Fruit fly (Drosophila melanogaster) whole organism, larva: ENCODE results near the gene Bin1.

Experiments used
- noc ChIP-seq: fragments of 200-800 bp; sonication (Bioruptor generic); optimal IDR thresholded peaks from 3 replicates; lab custom pipeline; 2019; ENCODE audit warnings: missing biosample characterization, mild to moderate bottlenecking, missing genetic modification characterization, moderate library complexity

Bin1 gene

DNA sequence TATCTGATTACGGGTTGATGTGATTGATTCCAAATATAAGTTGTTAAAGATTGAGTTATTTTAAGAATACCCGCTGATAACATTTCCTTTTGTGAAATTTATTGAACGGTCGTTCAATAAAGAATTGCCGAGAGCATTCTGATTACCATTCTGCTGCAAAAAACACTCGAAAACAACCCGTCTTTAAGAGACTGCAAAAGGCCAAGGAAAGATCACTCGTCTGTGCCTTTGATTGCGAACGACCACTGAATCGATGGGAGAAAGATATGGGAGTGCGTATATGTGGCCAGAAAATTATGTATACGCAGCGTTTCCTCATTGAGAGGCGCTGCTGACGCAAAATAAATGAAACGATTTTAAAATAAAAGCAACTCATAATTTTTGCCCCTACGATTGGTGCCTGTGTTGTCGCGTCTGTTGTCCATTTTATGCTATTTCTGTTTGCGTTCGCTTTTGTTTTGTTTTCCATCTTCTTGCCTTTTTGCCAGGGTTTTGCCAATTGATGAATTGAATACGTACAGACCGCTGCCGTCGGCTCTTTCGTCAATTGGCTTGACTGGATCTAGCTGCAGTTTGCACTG, 909 bp upstream of the Bin1 start:
- TF ChIP-seq noc, result no peak

- no peak for TF ChIP-seq noc
Measured at dm6 chr3R:16187737-16188136, 1.6 kb downstream of the Bin1 start.

- TF ChIP-seq noc, result no peak
Measured at dm6 chr3R:16186791-16187681, 2.3 kb downstream of the Bin1 start, which contains the start of gene sra. sra (plus strand) TSS chr3R:16186999.

- no peak for TF ChIP-seq noc
Measured at dm6 chr3R:16182269-16182875, 7.0 kb downstream of the Bin1 start.

- TF ChIP-seq noc, result no peak
Measured at dm6 chr3R:16180476-16181070, 8.8 kb downstream of the Bin1 start, which contains the start of gene CG8927. CG8927 (plus strand) TSS chr3R:16181020.

DNA sequence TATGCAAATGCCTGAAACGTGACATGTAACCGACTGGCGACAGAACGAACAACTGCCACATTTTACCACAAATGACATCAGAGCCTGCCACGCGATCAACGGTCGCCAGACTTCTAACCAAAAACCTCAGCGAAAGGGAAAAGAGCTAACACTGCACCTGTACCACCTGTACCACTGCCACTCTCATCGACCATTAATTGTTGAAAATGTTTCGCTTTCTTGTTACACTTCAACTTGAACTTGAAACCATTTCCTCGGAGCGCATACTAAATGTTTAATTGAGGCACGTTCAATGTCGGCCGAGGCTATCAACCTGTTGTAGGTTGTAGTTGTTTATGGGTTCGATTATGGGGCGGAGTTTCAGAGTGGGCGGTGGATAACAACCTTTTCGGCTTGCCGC, 12.8 kb downstream of the Bin1 start:
- TF ChIP-seq noc, result no peak

DNA sequence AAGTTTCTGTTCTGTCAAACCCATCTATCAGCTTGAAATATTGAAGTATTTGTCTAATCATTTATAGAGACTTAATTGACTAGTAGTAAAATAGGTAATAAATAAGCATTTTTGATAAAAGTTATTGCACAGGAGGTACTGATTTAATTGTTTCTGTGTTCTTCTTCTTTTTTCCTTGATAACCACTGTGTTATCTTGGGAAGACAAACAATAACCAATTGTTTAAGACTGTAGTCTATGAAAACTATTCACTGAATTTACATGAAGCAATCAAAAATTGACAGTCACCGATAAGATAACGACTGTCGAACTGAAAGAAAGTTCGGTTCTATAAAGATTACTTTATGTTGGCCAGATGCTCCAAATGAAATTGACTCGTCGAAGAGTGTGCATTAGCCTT, 15.9 kb downstream of the Bin1 start:
- TF ChIP-seq noc, result peak; percentile 30

DNA sequence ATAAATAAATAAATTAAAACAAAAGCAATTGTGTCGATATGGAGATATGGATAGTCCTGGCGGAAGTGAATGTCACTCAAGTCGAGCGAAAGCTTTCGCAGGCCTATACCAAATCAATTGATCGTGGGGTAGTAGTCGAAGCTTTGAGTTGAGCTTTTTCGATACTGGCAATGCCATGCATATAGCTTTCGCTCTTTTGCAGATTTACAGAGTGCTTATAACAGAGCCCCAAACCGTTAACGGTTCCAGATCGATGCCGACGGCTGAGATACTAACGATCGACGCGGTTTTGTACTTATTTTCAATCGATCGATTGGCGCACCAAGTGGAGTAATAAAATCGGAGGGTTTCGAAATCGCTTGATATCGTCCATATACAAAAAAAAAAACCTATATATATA, 17.6 kb downstream of the Bin1 start, which contains the start of gene CG8925:
Gene CG8925 (plus strand): TSS at position 245 of the 400 bp plus-strand sequence.
- no peak for TF ChIP-seq noc

- no peak for TF ChIP-seq noc
Measured at dm6 chr3R:16168088-16168487, 21.3 kb downstream of the Bin1 start.

DNA sequence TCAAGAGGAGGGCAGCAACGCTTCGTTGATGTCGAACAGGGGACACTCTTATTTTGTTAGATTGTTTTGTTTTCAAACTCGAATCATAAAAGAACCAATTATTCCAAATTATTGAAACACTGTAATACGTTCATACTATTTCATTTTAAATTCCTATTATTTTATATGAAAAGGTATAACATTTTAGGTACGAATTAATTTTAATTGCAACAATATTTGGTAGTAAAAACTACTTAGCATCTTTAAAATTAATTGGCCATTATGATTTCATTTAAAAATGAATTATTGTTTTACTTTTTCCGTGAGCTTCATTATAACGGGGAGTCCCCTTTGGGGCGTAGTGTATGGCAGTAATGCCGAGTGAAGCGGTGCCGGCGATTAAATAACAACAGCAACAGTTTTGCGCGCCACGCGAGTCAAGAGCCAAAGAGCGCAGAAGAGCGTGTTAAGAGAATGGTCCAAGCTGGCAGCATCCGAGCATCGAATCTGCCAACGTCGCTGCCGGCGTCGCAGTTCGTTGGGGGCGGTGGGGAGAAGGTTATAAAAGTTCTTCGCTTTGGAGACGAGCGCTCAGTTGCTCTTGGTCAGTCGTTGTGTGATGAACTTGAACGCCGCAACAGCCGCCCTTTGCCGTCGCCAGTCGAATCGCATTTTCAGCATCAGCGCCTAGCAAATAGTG, 31.7 kb downstream of the Bin1 start:
- peak; percentile 50 for TF ChIP-seq noc

DNA sequence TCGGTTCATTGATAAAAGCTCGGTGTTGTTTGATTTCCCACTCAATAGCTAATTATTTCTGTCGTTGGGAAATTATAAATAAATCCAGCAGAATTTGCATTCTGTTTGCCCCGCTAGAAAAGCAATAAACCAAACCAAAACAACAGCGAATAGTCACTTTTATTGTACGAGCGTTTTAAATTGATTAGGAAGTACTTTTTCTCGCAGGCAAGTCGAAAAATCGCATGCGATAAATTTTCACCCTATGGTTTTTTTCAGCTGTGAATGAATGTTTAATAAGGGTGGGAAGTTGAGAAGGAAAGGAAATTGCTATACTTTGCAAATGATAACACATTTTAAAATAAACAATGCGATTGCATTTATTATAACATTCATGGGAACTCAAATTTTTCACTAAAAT, 33.3 kb downstream of the Bin1 start:
- no peak for TF ChIP-seq noc

dm6 chr3R:16154682-16155081, 34.7 kb downstream of the Bin1 start, which contains the start of gene CG6006:
CG6006 (plus strand) TSS chr3R:16154982.
- TF ChIP-seq noc, result no peak

- no peak for TF ChIP-seq noc
Measured at dm6 chr3R:16154263-16154662, 35.1 kb downstream of the Bin1 start.

DNA sequence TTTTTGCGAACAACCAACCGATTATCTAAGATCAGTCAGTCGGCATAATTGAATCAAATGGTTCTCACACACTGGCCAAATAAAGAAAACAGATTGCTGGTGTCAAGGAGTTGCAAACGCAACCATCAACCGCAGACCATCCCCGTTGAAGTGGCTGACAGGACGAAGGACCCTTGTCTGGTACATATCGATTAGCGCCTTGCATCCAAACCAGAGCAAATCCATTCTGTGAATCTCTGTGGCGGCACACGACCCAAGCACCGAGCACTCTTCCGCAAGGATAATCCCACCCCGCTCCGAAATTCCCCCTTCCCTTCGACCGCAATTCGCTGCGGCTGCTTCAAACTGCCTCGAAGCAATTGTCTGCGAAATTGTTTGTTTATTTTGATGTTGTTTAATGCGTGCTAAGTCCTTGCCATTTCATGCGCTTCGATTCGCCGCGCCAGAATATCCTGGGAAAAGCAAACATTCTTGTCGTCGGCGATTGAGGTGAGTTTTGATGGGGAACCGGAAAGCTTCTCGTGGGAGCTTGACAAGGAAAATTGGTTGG, 35.9 kb downstream of the Bin1 start:
- no peak for TF ChIP-seq noc

DNA sequence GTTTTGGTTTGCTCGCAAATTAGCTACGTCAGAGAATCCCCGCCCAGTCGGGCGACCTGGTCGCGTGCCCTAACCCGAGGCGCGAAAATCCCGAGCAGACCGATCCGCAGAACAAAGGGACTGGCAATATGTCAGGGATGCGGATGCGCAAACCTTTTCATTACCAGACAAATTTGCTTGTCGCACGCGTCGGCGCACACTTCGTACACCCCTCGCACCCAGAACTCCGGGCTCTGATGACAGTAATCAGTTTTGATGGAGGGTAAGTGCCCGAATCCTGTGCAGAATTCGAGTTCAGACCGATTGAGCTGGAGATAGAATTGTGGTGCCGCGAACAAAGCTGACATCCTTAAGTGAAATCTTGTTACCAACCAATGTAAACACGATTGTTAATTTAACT, 37.0 kb downstream of the Bin1 start:
- TF ChIP-seq noc, result no peak

DNA sequence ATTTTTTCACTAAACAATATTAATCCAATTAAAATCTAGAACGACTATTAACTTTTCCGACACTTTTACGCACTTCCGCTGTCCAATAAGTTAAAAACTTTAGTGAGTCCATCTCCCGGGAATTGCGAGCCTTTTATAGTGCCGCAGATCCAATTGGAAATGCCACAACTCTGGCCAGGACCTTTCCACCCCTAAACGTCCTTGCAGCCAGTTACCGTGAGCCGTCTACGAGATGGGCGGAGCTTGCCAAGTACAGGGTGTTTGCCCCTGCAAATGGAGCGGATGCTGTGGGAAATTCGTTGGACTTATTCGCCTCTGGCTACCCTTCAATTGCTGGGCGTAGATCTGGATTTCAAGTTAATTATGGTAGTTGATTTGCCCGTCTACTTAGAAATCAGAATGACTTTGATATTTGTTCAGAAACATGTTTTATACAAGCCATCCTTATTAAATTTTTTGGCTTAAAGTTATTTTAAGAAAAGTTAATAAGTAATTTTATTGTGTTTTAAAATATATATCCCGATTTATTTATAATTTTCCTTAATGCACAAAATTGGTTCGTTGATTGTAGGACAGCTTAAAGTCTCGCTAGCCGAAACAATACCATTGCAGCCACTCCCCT, 38.0 kb downstream of the Bin1 start, which contains the start of gene Fer2:
Gene Fer2 (minus strand): TSS at position 74 of the 622 bp plus-strand sequence.
- no peak for TF ChIP-seq noc
